Worm (Caenorhabditis elegans) whole organism, dauer: ENCODE results near the gene irld-2.
"Not testable (repeated sequence)": the region's sequence is repeated elsewhere in the genome, so short reads cannot be mapped to it uniquely, and the experiment has no call there.

Source experiments
- unc-62 ChIP-seq: sonication (generic microtip); optimal IDR thresholded peaks from 2 replicates; lab custom pipeline; 2017; ENCODE audit warnings: missing biosample characterization, missing genetic modification reagents, missing genetic modification characterization

The irld-2 gene

DNA sequence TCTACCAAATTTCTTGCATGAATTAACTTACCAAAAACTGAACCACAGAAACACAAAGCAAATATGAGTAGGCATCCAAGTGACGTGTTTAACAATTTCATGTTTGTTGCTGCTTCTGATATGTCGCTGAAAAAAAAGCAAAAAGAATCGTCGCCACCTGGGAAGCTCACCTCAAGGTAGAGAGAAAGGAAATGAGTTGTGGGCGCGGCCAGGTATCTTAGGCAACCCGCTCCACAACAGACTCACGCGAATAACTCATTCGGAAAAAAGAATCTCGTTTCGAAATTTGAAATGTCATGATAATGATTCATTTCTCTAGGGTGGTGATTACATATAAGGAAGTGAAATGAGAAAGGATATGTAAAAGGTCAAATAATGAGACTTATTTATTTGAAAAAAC, at the start of gene irld-2:
Gene irld-2, minus strand, starts transcription at position 101 of the 400 bp plus-strand sequence.
- no peak for TF ChIP-seq unc-62 (GFP tag; lab: Kevin White, UChicago)

DNA sequence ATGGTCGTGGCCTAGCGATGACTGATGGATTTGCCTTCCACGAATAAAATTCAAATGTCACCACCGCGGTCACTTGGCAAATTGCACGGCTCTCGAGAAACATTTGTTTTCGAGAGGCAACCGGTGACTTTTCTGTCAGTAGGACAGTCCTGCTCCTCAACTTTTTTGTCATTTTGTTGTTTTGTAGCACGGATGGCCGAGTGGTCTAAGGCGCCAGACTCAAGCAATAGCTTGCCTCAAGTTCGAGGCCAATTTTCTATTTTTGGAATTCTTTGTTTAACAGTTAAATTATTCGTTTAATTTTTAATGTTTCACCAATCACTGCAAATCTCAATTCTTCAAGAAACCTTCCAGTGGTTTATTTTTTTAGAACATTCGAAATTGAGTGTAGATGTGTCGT, 49.4 kb upstream of the irld-2 start:
- no peak for TF ChIP-seq unc-62 (GFP tag; lab: Kevin White, UChicago)

DNA sequence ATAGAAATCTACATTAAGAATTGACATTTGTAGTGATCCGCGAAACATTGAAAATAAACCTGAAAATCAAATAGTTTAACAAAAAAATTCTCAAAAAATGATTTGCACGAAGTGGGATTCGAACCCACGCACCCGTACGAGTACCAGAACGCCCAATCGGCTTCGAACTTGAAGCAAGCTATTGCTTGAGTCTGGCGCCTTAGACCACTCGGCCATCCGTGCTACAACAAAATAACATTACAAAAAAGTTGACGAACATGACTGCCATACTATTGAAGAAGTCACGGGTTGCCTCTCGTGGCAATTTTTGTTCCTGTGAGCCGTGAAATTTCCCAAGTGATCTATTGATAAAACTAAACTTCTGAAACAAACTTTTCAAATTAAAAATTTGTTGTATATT, 48.4 kb upstream of the irld-2 start:
- no peak for TF ChIP-seq unc-62 (GFP tag; lab: Kevin White, UChicago)

DNA sequence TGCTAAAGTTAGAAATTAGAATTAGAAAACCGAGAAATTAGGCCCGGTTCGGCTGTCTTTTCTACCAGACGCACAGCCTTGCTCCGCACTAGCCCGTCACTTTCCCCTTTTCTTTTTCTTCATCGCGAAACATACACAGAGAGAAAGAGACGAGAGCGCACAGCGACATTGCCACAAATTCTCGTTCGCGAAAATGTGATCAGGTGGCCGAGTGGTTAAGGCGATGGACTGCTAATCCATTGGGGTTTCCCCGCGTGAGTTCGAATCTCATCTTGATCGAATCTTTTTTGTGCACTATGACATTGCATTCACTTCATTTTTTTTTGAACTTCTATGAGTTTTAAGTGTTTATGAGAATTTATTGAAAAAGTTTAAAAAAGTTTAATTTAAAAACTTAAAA, 47.6 kb upstream of the irld-2 start:
- no peak for TF ChIP-seq unc-62 (GFP tag; lab: Kevin White, UChicago)

DNA sequence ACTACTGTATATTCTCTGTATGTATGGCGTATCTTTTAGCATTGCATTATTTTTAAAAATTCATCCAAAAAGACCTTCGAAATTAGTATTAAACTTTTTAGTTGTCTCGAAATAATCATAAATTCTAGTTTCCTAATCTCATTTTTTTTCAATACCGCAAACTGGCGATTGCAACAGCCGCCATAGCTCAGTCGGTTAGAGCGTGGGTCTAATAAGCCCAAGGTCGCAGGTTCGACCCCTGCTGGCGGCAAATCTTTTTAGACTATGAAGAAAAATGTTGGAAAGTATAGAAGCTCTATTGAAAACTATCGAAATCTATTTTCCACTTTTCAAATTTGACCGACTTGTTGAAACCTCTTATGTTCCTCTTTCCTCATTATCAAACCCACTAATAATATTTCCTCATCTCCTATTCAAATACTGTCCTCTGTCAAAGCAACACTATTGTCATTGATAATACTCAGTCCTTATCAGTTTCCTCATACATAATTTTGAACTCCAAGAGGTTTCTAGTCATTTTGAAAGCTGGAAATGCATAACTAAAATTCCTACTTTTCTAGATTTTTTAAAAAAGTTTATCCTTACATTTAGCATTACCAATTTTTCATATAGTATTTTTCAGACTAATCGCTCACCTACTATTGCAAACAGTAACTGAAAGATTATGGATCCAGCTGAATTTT, 41.1 kb upstream of the irld-2 start, which contains the start of gene jmjd-3.3:
Gene jmjd-3.3, plus strand, starts transcription at position 633 of the 683 bp plus-strand sequence.
- TF ChIP-seq unc-62 (GFP tag; lab: Kevin White, UChicago): no peak

DNA sequence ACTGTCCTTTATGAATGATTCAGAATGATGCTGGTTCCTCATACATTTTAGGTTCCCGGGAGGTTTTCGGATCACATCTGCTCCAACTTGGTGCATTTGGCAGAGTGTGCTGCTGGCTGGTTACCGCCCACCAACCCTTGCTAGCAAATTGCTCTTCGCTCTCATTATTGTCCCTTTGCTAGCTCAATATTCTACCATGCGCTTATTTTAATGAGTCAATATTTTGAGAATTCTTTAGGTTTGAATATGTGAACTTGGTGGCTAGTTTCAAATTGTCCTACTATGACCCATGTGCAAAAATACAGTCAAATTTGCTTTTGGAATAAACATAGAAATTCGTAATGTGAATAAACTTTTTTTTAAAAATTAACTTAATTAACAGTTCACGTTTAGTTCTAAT, 40.2 kb upstream of the irld-2 start:
- TF ChIP-seq unc-62 (GFP tag; lab: Kevin White, UChicago): no peak

DNA sequence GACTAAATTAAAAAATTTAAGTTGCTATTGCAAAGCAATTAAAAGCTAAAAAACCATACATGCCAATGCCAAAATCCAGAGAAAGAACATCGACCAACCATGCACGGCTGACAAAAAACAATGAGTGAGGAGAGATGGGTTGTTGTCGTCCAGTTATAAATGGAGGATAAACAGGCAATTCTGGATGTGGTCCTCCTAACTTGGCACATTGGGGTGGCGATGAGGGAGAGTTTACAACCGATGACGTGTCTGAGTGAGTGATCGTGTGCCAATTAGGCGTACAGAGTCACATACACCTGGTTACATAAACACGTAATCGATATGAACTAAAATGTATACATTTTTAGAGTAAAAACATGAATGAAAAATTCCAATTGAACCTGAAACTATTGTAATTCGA, 36.5 kb upstream of the irld-2 start, which contains the start of gene C29F7.10:
Gene C29F7.10, minus strand, starts transcription at position 101 of the 400 bp plus-strand sequence.
- not testable (repeated sequence) for TF ChIP-seq unc-62 (GFP tag; lab: Kevin White, UChicago)

DNA sequence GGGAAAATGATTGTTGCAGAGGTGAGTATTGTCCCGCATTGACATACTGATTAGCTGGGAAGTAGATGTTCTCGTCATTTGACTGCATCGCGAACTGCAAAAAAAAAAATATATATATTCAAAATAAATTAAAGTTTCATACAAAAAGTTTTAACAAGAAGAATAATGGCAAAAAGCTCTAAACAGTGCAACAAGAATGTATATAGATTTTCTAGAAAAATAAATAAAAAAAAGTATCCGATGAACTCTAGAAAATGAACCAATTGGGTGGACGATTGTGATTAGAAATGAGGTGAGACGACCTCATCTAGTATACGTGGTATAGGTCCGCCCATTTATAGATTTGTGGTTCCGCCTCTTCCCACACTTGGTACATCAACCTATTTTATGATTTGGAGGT, 33.9 kb upstream of the irld-2 start, which contains the start of gene fkh-4:
Gene fkh-4, minus strand, starts transcription at position 101 of the 400 bp plus-strand sequence.
- not testable (repeated sequence) for TF ChIP-seq unc-62 (GFP tag; lab: Kevin White, UChicago)

DNA sequence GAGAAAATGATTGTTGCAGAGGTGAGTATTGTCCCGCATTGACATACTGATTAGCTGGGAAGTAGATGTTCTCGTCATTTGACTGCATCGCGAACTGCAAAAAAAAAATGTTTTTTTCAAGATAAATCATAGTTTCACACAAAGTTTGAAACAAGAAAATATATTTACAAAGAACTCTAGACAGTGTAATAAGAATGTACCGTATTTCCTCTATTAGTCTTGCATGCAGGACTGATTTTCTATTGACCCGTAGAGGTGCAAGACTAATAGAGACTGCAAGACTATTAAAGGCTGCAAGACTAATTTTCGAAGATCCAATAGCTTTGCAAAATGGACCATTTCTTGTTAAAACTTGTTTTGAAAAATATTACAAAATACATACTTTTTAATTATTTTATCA, 28.5 kb upstream of the irld-2 start, which contains the start of gene fkh-3:
Gene fkh-3, minus strand, starts transcription at position 101 of the 400 bp plus-strand sequence.
- TF ChIP-seq unc-62 (GFP tag; lab: Kevin White, UChicago): no peak

DNA sequence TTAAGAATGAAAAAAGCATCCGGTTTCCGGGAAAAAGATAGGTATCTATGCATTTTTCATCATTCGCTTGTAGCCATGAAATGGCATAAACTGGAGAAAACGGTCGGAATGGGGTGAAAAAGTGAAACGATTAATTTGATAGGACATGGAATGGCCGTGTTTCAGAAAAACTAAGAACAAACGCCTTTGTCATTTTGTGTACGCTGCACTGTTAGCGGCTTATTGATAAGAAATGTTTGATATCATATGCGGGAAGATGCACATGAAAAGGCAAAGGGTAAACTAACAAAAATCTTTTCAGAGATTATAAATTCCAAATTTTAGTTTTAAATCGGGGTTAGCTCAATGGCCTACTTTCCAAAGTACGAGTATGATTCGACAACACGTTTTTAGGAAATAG, 26.2 kb upstream of the irld-2 start:
- TF ChIP-seq unc-62 (GFP tag; lab: Kevin White, UChicago): no peak

DNA sequence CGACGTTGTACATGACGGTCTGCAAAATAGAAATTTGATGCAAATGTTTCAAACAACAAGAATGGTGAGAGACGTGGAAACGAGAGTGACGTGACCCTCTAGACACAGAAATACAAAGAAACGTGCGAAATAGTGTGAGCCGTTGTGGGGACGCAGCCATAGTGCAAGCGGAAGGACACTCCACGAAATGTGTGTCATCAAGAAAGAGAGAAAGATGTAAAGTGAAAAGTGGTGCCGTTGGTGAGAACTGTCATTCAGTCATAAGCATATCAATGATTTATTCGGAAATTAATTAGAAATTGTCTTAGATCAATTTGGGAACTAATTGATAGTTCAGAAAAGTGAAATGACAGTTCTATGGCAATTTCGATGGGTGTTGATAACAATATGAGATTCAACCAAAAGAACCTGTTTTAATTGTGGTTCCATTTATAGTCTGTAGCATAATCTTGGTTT, 25.0 kb upstream of the irld-2 start, which contains the start of gene C29F7.3:
Gene C29F7.3, minus strand, starts transcription at position 51 of the 456 bp plus-strand sequence.
- TF ChIP-seq unc-62 (GFP tag; lab: Kevin White, UChicago): no peak

DNA sequence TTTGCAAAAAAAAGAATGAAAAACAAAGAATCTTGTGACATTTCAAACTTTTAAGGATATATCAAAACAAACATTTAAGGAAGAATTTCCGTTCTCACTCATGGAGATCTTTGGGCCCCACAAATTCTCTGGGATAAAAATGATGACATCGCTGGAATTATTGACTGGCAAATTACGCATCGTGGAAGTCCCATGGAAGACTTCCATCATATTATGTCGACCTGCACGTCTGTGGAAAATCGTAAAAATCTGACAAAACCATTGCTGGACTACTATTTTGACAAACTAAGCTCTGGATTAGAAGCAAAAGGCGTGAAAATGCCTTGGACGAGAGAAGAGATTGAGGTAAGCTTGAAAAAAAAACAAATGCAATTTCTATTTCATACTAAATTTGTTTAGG, 22.6 kb upstream of the irld-2 start:
- no peak for TF ChIP-seq unc-62 (GFP tag; lab: Kevin White, UChicago)

DNA sequence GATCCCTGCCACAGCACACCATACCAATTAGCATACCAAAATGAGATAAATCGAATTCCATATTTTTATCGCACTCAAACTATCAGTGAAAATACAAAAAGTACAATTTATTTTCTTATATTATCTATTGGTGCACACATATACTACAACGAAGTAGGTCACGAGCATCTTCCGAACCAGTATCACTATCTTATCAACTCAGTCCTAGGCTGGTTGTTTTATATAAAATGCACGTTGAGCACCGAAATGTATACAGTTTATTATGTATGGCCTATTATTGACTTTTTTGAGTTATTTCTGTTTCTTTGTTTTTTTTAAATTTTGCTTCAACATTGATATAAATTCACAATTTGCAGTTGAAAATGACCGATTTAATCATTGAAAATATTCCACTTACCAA, 20.9 kb upstream of the irld-2 start, which contains the start of gene C29F7.2:
Gene C29F7.2, plus strand, starts transcription at position 357 of the 400 bp plus-strand sequence.
- TF ChIP-seq unc-62 (GFP tag; lab: Kevin White, UChicago): no peak

DNA sequence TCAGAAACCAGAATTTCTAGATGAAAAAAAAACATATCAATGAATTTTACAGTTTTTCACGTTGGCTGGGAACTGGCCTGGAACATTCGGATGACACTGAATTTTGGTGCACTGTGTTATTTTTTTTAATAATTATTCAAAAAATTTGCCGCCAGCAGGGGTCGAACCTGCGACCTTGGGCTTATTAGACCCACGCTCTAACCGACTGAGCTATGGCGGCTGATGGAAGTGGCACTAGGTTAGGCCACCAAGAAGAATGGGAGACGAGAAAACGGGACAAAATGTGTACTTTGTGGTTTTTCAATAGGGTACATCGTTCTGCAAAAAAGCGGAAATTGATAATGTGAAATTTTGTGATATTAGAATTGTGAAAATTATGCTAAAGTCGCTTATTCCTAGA, 20.1 kb upstream of the irld-2 start:
- TF ChIP-seq unc-62 (GFP tag; lab: Kevin White, UChicago): no peak

DNA sequence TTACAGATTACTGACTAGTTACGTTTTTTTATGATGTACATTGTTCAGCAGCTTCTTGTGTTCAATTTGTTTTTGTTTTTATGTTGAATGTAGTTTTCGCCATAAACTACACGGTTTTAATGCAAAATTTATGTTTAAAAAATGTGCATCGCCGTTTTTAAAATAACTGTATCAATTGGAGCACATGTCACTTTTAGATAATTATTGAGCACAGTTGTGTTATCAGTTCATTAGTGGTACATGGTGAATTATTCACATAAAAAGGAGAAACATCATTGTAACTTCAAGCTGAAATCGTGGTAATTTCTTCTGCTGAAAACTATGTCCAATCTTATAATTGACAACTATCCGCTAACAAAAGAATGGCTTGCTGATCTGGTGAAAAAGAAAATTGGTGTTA, 17.4 kb upstream of the irld-2 start:
- no peak for TF ChIP-seq unc-62 (GFP tag; lab: Kevin White, UChicago)

DNA sequence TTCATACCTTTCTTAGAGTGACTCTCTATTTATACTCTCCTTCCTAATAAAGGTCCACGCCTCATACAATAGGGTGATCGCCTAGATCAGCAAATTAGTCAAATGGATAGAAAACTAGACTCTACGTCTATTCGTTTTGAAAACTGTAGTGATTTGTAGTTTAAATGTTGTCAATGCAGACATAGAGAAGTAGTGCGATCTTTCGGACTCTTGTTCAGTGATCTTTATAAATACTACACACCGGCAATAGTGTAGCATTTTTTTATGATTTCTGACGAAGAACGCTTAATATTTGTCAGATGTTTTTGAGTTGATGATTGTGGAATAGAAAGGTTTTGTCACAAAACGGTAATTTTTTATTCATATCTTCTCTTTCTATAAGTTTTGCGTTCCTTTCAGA, 16.4 kb upstream of the irld-2 start:
- no peak for TF ChIP-seq unc-62 (GFP tag; lab: Kevin White, UChicago)

DNA sequence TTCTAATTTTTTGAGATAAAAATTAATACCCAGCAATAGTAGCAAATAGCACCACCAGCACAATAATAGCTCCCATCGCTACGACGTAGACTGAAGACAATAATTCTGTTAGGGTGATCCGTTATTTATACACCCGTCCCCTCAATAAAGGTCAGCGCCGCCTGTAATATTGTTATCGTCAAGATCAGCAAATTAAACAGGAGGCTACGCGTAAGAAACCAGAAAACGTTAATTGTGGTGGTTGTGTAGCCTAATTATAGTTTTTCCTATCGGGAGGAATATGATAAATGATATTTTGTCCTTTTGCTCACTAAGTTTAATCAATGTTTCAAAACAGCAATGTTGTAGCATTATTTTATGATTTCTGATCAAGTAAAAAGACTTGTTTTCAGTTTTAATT, 14.7 kb upstream of the irld-2 start, which contains the start of the genes cyp-13B1 and C29F7.1:
Gene cyp-13B1, minus strand, starts transcription at position 101 of the 400 bp plus-strand sequence.
Gene C29F7.1, plus strand, starts transcription at position 394 of the 400 bp plus-strand sequence.
- TF ChIP-seq unc-62 (GFP tag; lab: Kevin White, UChicago): no peak
